Worm (Caenorhabditis elegans) whole organism, L3 larva: ENCODE data around the gene H43I07.4.

Source experiments
- R02D3.7 ChIP-seq: fragments of 150-350 bp; optimal IDR thresholded peaks from 2 replicates; lab custom pipeline; 2014; ENCODE audit warnings: missing biosample characterization, missing genetic modification characterization
- ZK546.5 ChIP-seq: sonication (generic microtip); optimal IDR thresholded peaks from 2 replicates; lab custom pipeline; 2017; ENCODE audit warnings: missing biosample characterization, missing genetic modification characterization
- aly-2 ChIP-seq: fragments of 150-350 bp; optimal IDR thresholded peaks from 2 replicates; lab custom pipeline; 2014; ENCODE audit warnings: missing biosample characterization, missing genetic modification characterization
- egl-27 ChIP-seq: sonication (generic microtip); optimal IDR thresholded peaks from 4 replicates; lab custom pipeline; 2017; ENCODE audit warnings: missing biosample characterization, missing genetic modification reagents, missing genetic modification characterization
- elt-1 ChIP-seq: fragments of 150-350 bp; optimal IDR thresholded peaks from 2 replicates; lab custom pipeline; 2014; ENCODE audit warnings: missing biosample characterization, missing genetic modification characterization
- fos-1 ChIP-seq: fragments of 150-350 bp; optimal IDR thresholded peaks from 2 replicates; lab custom pipeline; 2014; ENCODE audit warnings: missing biosample characterization, missing genetic modification characterization
- hmg-11 ChIP-seq: sonication (generic microtip); optimal IDR thresholded peaks from 2 replicates; lab custom pipeline; 2016; ENCODE audit warnings: missing genetic modification characterization, missing compliant biosample characterization
- mml-1 ChIP-seq: fragments of 150-350 bp; sonication (generic microtip); optimal IDR thresholded peaks from 3 replicates; lab custom pipeline; 2014; ENCODE audit warnings: missing biosample characterization, missing genetic modification characterization
- nhr-25 ChIP-seq: sonication (generic microtip); optimal IDR thresholded peaks from 2 replicates; lab custom pipeline; 2017; ENCODE audit warnings: missing biosample characterization, missing genetic modification characterization
- ztf-11 ChIP-seq: fragments of 150-350 bp; optimal IDR thresholded peaks from 2 replicates; lab custom pipeline; 2014; ENCODE audit warnings: missing biosample characterization, missing genetic modification characterization

ce11 chrV:4168045-4168444, 47.9 kb upstream of the H43I07.4 start:
- TF ChIP-seq egl-27 (tag; lab: Kevin White, UChicago) (no peak), ZK546.5 (tag; lab: Kevin White, UChicago) (no peak), R02D3.7 (tag; lab: Kevin White, UChicago) (no peak), nhr-25 (tag; lab: Kevin White, UChicago) (no peak), aly-2 (tag; lab: Kevin White, UChicago) (no peak), ztf-11 (tag; lab: Kevin White, UChicago) (no peak), elt-1 (tag; lab: Kevin White, UChicago) (no peak), fos-1 (tag; lab: Kevin White, UChicago) (no peak), mml-1 (tag; lab: Kevin White, UChicago) (no peak), hmg-11 (tag; lab: Kevin White, UChicago) (no peak)
